Fruit fly (Drosophila melanogaster): Measurements from ENCODE around the gene abs.
"Not testable (repeated sequence)": the region's sequence is repeated elsewhere in the genome, so short reads cannot be mapped to it uniquely, and the experiment has no call there.

abs gene

dm6 chr3R:4233018-4233385, at the start of gene abs:
abs (plus strand) TSS chr3R:4233047.
- no peak for TF ChIP-seq CG17801 (GFP tag; optimal IDR thresholded peaks at IDR 0.05; ENCODE audit: partially characterized antibody)

dm6 chr3R:4186820-4187540, 45.9 kb upstream of the abs start:
- TF ChIP-seq CG17801 (GFP tag; optimal IDR thresholded peaks at IDR 0.05; ENCODE audit: partially characterized antibody) = no peak

dm6 chr3R:4190160-4190559, 42.7 kb upstream of the abs start, which contains the start of gene Dsk:
Dsk (minus strand) TSS chr3R:4190260.
- TF ChIP-seq CG17801 (GFP tag; optimal IDR thresholded peaks at IDR 0.05; ENCODE audit: partially characterized antibody) = no peak

- peak; percentile 76 for TF ChIP-seq CG17801 (GFP tag; optimal IDR thresholded peaks at IDR 0.05; ENCODE audit: partially characterized antibody)
These were observed 35.8 kb upstream of the abs start, which contains the start of gene beta-Man for dm6 chr3R:4197055-4197454. beta-Man (plus strand) TSS chr3R:4197206.

dm6 chr3R:4211483-4211882, 21.4 kb upstream of the abs start, which contains the start of gene aux:
aux (plus strand) TSS chr3R:4211783.
- TF ChIP-seq CG17801 (GFP tag; optimal IDR thresholded peaks at IDR 0.05; ENCODE audit: partially characterized antibody) = not testable (repeated sequence)

dm6 chr3R:4214038-4214437, 18.8 kb upstream of the abs start:
- no peak for TF ChIP-seq CG17801 (GFP tag; optimal IDR thresholded peaks at IDR 0.05; ENCODE audit: partially characterized antibody)

- TF ChIP-seq CG17801 (GFP tag; optimal IDR thresholded peaks at IDR 0.05; ENCODE audit: partially characterized antibody) = no peak
These were observed 18.2 kb upstream of the abs start for dm6 chr3R:4214601-4215000.

- TF ChIP-seq CG17801 (GFP tag; optimal IDR thresholded peaks at IDR 0.05; ENCODE audit: partially characterized antibody) = peak; percentile 33
These were observed 17.4 kb upstream of the abs start, which contains the start of gene CG14636 for dm6 chr3R:4215264-4215993. CG14636 (minus strand) TSS chr3R:4215314.

- TF ChIP-seq CG17801 (GFP tag; optimal IDR thresholded peaks at IDR 0.05; ENCODE audit: partially characterized antibody) = no peak
These were observed 12.8 kb upstream of the abs start, which contains the start of gene CG31516 for dm6 chr3R:4220030-4220429. CG31516 (minus strand) TSS chr3R:4220130.

- TF ChIP-seq CG17801 (GFP tag; optimal IDR thresholded peaks at IDR 0.05; ENCODE audit: partially characterized antibody) = peak; percentile 63
These were observed 12.1 kb upstream of the abs start for dm6 chr3R:4220780-4221179.

- TF ChIP-seq CG17801 (GFP tag; optimal IDR thresholded peaks at IDR 0.05; ENCODE audit: partially characterized antibody) = no peak
These were observed 4.4 kb upstream of the abs start for dm6 chr3R:4228426-4228825.

- peak; percentile 86 for TF ChIP-seq CG17801 (GFP tag; optimal IDR thresholded peaks at IDR 0.05; ENCODE audit: partially characterized antibody)
These were observed 3.6 kb upstream of the abs start, which contains the start of gene DhpD for dm6 chr3R:4229137-4229764. DhpD (minus strand) TSS chr3R:4229238.

dm6 chr3R:4232139-4233017, 469 bp upstream of the abs start, which contains the start of gene CG14641:
CG14641 (minus strand) TSS chr3R:4232342.
- no peak for TF ChIP-seq CG17801 (GFP tag; optimal IDR thresholded peaks at IDR 0.05; ENCODE audit: partially characterized antibody)

dm6 chr3R:4234991-4235553, 2.2 kb downstream of the abs start, which contains the start of gene Gel:
Gel (plus strand) TSS chr3R:4235217.
- TF ChIP-seq CG17801 (GFP tag; optimal IDR thresholded peaks at IDR 0.05; ENCODE audit: partially characterized antibody) = no peak

Data from ovary, adult (tissue).